Fruit fly (Drosophila melanogaster) whole organism, embryonic: Measurements from ENCODE around the gene GramD1B.
A peak's percentile ranks its signal among the peaks of the same experiment; 100 is the strongest.

Source experiments
- CG10543 ChIP-seq: fragments of 200-800 bp; sonication (Bioruptor generic); optimal IDR thresholded peaks from 3 replicates; lab custom pipeline; 2017; ENCODE audit warnings: missing biosample characterization, mild to moderate bottlenecking, missing genetic modification characterization, moderate library complexity
- CG11456 ChIP-seq: fragments of 200-800 bp; sonication (Bioruptor generic); IDR thresholded peaks from 3 replicates; pipeline ENCODE4 v1.3.6; 2022; ENCODE audit warnings: missing biosample characterization, missing genetic modification characterization
- CG12071 ChIP-seq: fragments of 200-800 bp; sonication (Bioruptor generic); optimal IDR thresholded peaks from 3 replicates; lab custom pipeline; 2018; ENCODE audit warnings: missing biosample characterization, mild to moderate bottlenecking, missing genetic modification characterization
- CG12769 ChIP-seq: fragments of 200-800 bp; sonication (Bioruptor generic); optimal IDR thresholded peaks from 2 replicates; lab custom pipeline; 2019; ENCODE audit warnings: missing biosample characterization, mild to moderate bottlenecking, missing genetic modification characterization, moderate library complexity
- CG14860 ChIP-seq: fragments of 200-800 bp; sonication (Bioruptor generic); IDR thresholded peaks from 3 replicates; pipeline ENCODE4 v1.3.6; 2022; ENCODE audit warnings: missing biosample characterization, missing genetic modification characterization; ENCODE audit not compliant: partially characterized antibody
- CG17361 ChIP-seq: fragments of 200-800 bp; sonication (Bioruptor generic); IDR thresholded peaks from 3 replicates; pipeline ENCODE4 v1.3.6; 2022; ENCODE audit warnings: missing biosample characterization, missing genetic modification characterization
- CG18476 ChIP-seq: fragments of 200-800 bp; sonication (Bioruptor generic); optimal IDR thresholded peaks from 2 replicates; lab custom pipeline; 2016; ENCODE audit warnings: missing biosample characterization, mild to moderate bottlenecking, missing genetic modification characterization
- CG18599 ChIP-seq: fragments of 200-800 bp; sonication (Bioruptor generic); optimal IDR thresholded peaks from 3 replicates; lab custom pipeline; 2017; ENCODE audit warnings: missing biosample characterization, missing genetic modification characterization, mild to moderate bottlenecking, moderate library complexity, missing genetic modification reagents
- CG32532 ChIP-seq: fragments of 200-800 bp; sonication (Bioruptor generic); IDR thresholded peaks from 2 replicates; pipeline ENCODE4 v1.3.6; 2022; ENCODE audit warnings: missing biosample characterization, missing genetic modification characterization
- CG3726 ChIP-seq: fragments of 200-800 bp; sonication (Bioruptor generic); IDR thresholded peaks from 3 replicates; pipeline ENCODE4, ENCODE4 v1.3.6; 2022; ENCODE audit warnings: missing biosample characterization, missing genetic modification characterization
- CG4854 ChIP-seq: fragments of 200-800 bp; sonication (Bioruptor generic); optimal IDR thresholded peaks from 2 replicates; lab custom pipeline; 2016; ENCODE audit warnings: missing biosample characterization, missing genetic modification characterization, inconsistent platforms
- CG6689 ChIP-seq: fragments of 200-800 bp; sonication (Bioruptor generic); IDR thresholded peaks from 2 replicates; pipeline ENCODE4 v1.3.6; 2022; ENCODE audit warnings: missing biosample characterization, missing genetic modification characterization
- CG7372 ChIP-seq: fragments of 200-800 bp; sonication (Bioruptor generic); IDR thresholded peaks from 2 replicates; pipeline ENCODE4 v1.3.6; 2022; ENCODE audit warnings: missing biosample characterization, missing genetic modification characterization
- CG7987 ChIP-seq: fragments of 200-800 bp; sonication (Bioruptor generic); optimal IDR thresholded peaks from 2 replicates; lab custom pipeline; 2018; ENCODE audit warnings: missing biosample characterization, mild to moderate bottlenecking, missing genetic modification characterization, moderate library complexity
- CG8388 ChIP-seq: fragments of 200-800 bp; sonication (Bioruptor generic); optimal IDR thresholded peaks from 2 replicates; lab custom pipeline; 2019; ENCODE audit warnings: missing biosample characterization, mild to moderate bottlenecking, missing genetic modification characterization, moderate library complexity
- CTCF ChIP-seq: fragments of 200-800 bp; sonication (Bioruptor generic); optimal IDR thresholded peaks from 2 replicates; lab custom pipeline; 2017; ENCODE audit warnings: missing biosample characterization, mild to moderate bottlenecking, missing genetic modification characterization, moderate library complexity
- CrebB ChIP-seq: fragments of 200-800 bp; sonication (Bioruptor generic); optimal IDR thresholded peaks from 3 replicates; lab custom pipeline; 2018; ENCODE audit warnings: missing biosample characterization, mild to moderate bottlenecking, missing genetic modification characterization
- Dbx ChIP-seq: fragments of 200-800 bp; sonication (Bioruptor generic); IDR thresholded peaks from 3 replicates; pipeline ENCODE4 v1.3.6; 2022; ENCODE audit warnings: missing biosample characterization, missing genetic modification characterization
- Dek ChIP-seq: fragments of 200-800 bp; sonication (Bioruptor generic); optimal IDR thresholded peaks from 3 replicates; lab custom pipeline; 2019; ENCODE audit warnings: missing biosample characterization, mild to moderate bottlenecking, missing genetic modification characterization, moderate library complexity
- Doc3 ChIP-seq: fragments of 200-800 bp; sonication (Bioruptor generic); IDR thresholded peaks from 3 replicates; pipeline ENCODE4 v1.3.6; 2022; ENCODE audit warnings: missing biosample characterization, missing genetic modification characterization; ENCODE audit not compliant: partially characterized antibody
- Ets65A ChIP-seq: fragments of 200-800 bp; sonication (Bioruptor generic); peaks from one replicate; lab custom pipeline; 2016; ENCODE audit warnings: missing biosample characterization, missing genetic modification characterization
- GATAe ChIP-seq: fragments of 200-800 bp; sonication (Bioruptor generic); conservative IDR thresholded peaks from 2 replicates; pipeline ENCODE4 v1.3.6; 2022; ENCODE audit warnings: missing biosample characterization, missing genetic modification characterization
- Mrtf ChIP-seq: fragments of 200-800 bp; sonication (Bioruptor generic); IDR thresholded peaks from 3 replicates; pipeline ENCODE4 v1.3.6; 2022; ENCODE audit warnings: missing biosample characterization, missing genetic modification characterization
- PHDP ChIP-seq: fragments of 200-800 bp; sonication (Bioruptor generic); optimal IDR thresholded peaks from 3 replicates; lab custom pipeline; 2018; ENCODE audit warnings: missing biosample characterization, mild to moderate bottlenecking, missing genetic modification characterization, moderate library complexity
- Ptx1 ChIP-seq: fragments of 200-800 bp; sonication (Bioruptor generic); IDR thresholded peaks from 2 replicates; pipeline ENCODE4 v1.3.6; 2022; ENCODE audit warnings: missing biosample characterization, missing genetic modification characterization
- ac ChIP-seq: fragments of 200-800 bp; sonication (Bioruptor generic); optimal IDR thresholded peaks from 3 replicates; lab custom pipeline; 2017; ENCODE audit warnings: missing biosample characterization, mild to moderate bottlenecking, missing genetic modification characterization
- cad ChIP-seq: fragments of >200 bp; optimal IDR thresholded peaks from 2 replicates; lab custom pipeline; 2017; ENCODE audit warnings: missing biosample characterization, missing genetic modification characterization
- chinmo ChIP-seq: fragments of 200-800 bp; sonication (Bioruptor generic); IDR thresholded peaks from 4 replicates; pipeline ENCODE4 v1.3.6; 2022; ENCODE audit warnings: missing biosample characterization, missing genetic modification characterization; ENCODE audit not compliant: partially characterized antibody
- chn ChIP-seq: fragments of 200-800 bp; sonication (Bioruptor generic); optimal IDR thresholded peaks from 2 replicates; lab custom pipeline; 2016; ENCODE audit warnings: missing biosample characterization, missing genetic modification characterization
- ci ChIP-seq: fragments of 200-800 bp; sonication (Bioruptor generic); IDR thresholded peaks from 3 replicates; pipeline ENCODE4 v1.3.6; 2022; ENCODE audit warnings: missing biosample characterization, missing genetic modification characterization
- crol ChIP-seq: fragments of 200-800 bp; sonication (Bioruptor generic); IDR thresholded peaks from 2 replicates; pipeline ENCODE4 v1.3.6; 2022; ENCODE audit warnings: missing biosample characterization, missing genetic modification characterization
- danr ChIP-seq: fragments of 200-800 bp; sonication (Bioruptor generic); IDR thresholded peaks from 2 replicates; pipeline ENCODE4 v1.3.6; 2022; ENCODE audit warnings: missing biosample characterization, missing genetic modification characterization
- fd96Cb ChIP-seq: fragments of 200-800 bp; sonication (Bioruptor generic); optimal IDR thresholded peaks from 2 replicates; lab custom pipeline; 2018; ENCODE audit warnings: missing biosample characterization, mild to moderate bottlenecking, missing genetic modification characterization, moderate library complexity
- gro ChIP-seq: fragments of 200-800 bp; sonication (Bioruptor generic); optimal IDR thresholded peaks from 2 replicates; lab custom pipeline; 2016; ENCODE audit warnings: missing biosample characterization, missing genetic modification characterization
- gt ChIP-seq: fragments of 200-800 bp; sonication (Bioruptor generic); IDR thresholded peaks from 2 replicates; pipeline ENCODE4 v1.3.6; 2022; ENCODE audit warnings: missing biosample characterization, missing genetic modification characterization
- h ChIP-seq: fragments of >200 bp; optimal IDR thresholded peaks from 2 replicates; lab custom pipeline; 2017
- hkb ChIP-seq, 2 experiments: fragments of 200-800 bp in 1 of 2; fragments of >200 bp in 1 of 2; sonication (Bioruptor generic) in 1 of 2; IDR thresholded peaks in 1 of 2; optimal IDR thresholded peaks in 1 of 2; 2 replicates each; pipeline versions ENCODE4 v1.3.6 to Lab custom; 2017 to 2022; ENCODE audit warnings: missing biosample characterization in 1 of 2, missing genetic modification characterization in 1 of 2
- klu ChIP-seq: fragments of 200-800 bp; sonication (Bioruptor generic); IDR thresholded peaks from 2 replicates; pipeline ENCODE4 v1.3.6; 2022; ENCODE audit warnings: missing biosample characterization, missing genetic modification characterization
- lilli ChIP-seq: fragments of 200-800 bp; sonication (Bioruptor generic); optimal IDR thresholded peaks from 3 replicates; lab custom pipeline; 2016; ENCODE audit warnings: missing biosample characterization, missing genetic modification characterization
- mirr ChIP-seq: fragments of 200-800 bp; sonication (Bioruptor generic); optimal IDR thresholded peaks from 3 replicates; lab custom pipeline; 2018; ENCODE audit warnings: missing biosample characterization, mild to moderate bottlenecking, missing genetic modification characterization
- sens ChIP-seq: fragments of 200-800 bp; sonication (Bioruptor generic); peaks from one replicate; lab custom pipeline; 2016; ENCODE audit warnings: missing biosample characterization, missing genetic modification characterization
- slbo ChIP-seq: fragments of 200-800 bp; sonication (Bioruptor generic); IDR thresholded peaks from 2 replicates; pipeline ENCODE4 v1.3.6; 2022; ENCODE audit warnings: missing biosample characterization, missing genetic modification characterization
- so ChIP-seq: fragments of 200-800 bp; sonication (Bioruptor generic); IDR thresholded peaks from 3 replicates; pipeline ENCODE4 v1.3.6; 2022; ENCODE audit warnings: missing biosample characterization, missing genetic modification characterization
- zen ChIP-seq: fragments of 200-800 bp; sonication (Bioruptor generic); optimal IDR thresholded peaks from 3 replicates; lab custom pipeline; 2018; ENCODE audit warnings: missing biosample characterization, mild to moderate bottlenecking, missing genetic modification characterization, moderate library complexity

The GramD1B gene

DNA sequence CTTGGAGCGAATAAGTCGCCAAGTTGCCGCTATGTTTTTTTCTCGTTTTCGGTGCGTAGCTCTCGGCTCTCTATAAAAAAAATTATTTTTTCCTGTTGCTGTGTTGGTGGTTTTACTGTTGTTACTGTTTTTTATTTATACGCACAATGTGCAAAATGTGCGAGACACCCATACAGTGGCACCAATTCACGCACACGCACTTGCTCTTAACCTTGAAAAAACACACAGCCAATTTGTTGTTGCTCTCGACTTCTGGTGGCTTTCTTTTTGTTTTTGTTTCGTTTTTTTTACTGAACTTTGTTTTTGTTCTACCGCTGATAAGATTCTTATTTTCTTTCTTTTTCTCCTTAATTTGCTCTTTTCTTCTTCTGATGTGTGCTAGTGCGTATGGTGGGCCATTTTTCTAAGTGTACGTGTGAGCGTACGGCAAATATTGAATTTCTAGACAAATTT lies 17.0 kb downstream of the GramD1B start (continued):
- no peak for TF ChIP-seq danr
- no peak for TF ChIP-seq CG3726
- peak; percentile 33 for TF ChIP-seq Dek (tag; lab: Kevin White, UChicago)
- peak; percentile 60 for TF ChIP-seq sens
- TF ChIP-seq chn (GFP tag; lab: Kevin White, UChicago): no peak
- peak; percentile 52 for TF ChIP-seq CG10543 (GFP tag; lab: Kevin White, UChicago)
- no peak for TF ChIP-seq CrebB (tag; lab: Kevin White, UChicago)
- no peak for TF ChIP-seq CG12769 (tag; lab: Kevin White, UChicago)
- no peak for TF ChIP-seq zen (tag; lab: Kevin White, UChicago)
- no peak for TF ChIP-seq CG7987 (GFP tag; lab: Kevin White, UChicago)
- TF ChIP-seq CG12071 (GFP tag; lab: Kevin White, UChicago): no peak
- no peak for TF ChIP-seq CG18476 (GFP tag; lab: Kevin White, UChicago)
- TF ChIP-seq gt: no peak
- TF ChIP-seq Doc3 (GFP tag; lab: Robert Waterston, UW): no peak
- TF ChIP-seq gro (GFP tag; lab: Kevin White, UChicago): peak; percentile 33
- no peak for TF ChIP-seq CG8388 (GFP tag; lab: Kevin White, UChicago)
- no peak for TF ChIP-seq cad (GFP tag; lab: Kevin White, UChicago)
- no peak for TF ChIP-seq ac (GFP tag; lab: Kevin White, UChicago)
- TF ChIP-seq fd96Cb: no peak
- TF ChIP-seq PHDP (tag; lab: Kevin White, UChicago): no peak

DNA sequence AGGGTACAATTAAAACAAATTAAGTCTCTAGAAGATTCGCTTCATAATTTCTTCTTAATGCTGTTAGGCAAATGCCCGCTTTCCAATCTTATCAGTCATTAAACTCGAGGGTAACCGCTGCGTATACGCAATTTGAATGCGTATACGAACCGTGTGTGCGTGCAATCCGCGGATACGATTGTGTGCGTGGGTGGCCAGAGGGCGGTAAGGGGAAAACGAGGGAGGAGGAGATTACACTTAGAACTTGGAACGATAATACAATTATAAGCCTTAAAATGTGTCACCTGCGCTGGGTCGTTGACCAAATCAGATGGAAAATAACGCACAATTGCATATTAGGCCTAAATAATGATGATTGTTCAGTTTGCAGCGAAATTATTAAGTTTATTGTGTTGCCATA lies 17.4 kb downstream of the GramD1B start:
- TF ChIP-seq crol (GFP tag; lab: Robert Waterston, UW) (peak; percentile 74), Mrtf (GFP tag; lab: Robert Waterston, UW) (no peak), GATAe (peak; percentile 54; the same call in 1 of the 2 replicates), Ets65A (GFP tag; lab: Kevin White, UChicago) (peak; percentile 92), hkb (optimal IDR thresholded peaks at IDR 0.05; lab: Kevin White, UChicago) (no peak), hkb (GFP tag; IDR thresholded peaks at IDR 0.05; lab: Robert Waterston, UW) (0 out of 2 replicates have a peak, but pooled peaks have one; percentile 11), CG4854 (no peak), CG6689 (GFP tag; lab: Robert Waterston, UW) (0 out of 2 replicates have a peak, but pooled peaks have one; percentile 3), klu (peak; percentile 28; the same call in 1 of the 2 replicates), CG12769 (tag; lab: Kevin White, UChicago) (peak; percentile 29), CG32532 (GFP tag; lab: Robert Waterston, UW) (peak; percentile 38; the same call in 1 of the 2 replicates), h (no peak), slbo (GFP tag; lab: Robert Waterston, UW) (peak; percentile 28; the same call in 1 of the 2 replicates), CG11456 (no peak), mirr (GFP tag; lab: Kevin White, UChicago) (peak; percentile 11), CG17361 (GFP tag; lab: Robert Waterston, UW) (no peak), ci (GFP tag; lab: Robert Waterston, UW) (peak; percentile 28; the same call in 1 of the 3 replicates), CTCF (no peak), Dbx (GFP tag; lab: Robert Waterston, UW) (0 out of 3 replicates have a peak, but pooled peaks have one; percentile 13), CG7372 (GFP tag; lab: Robert Waterston, UW) (peak; percentile 88), chinmo (GFP tag; lab: Robert Waterston, UW) (0 out of 4 replicates have a peak, but pooled peaks have one; percentile 49), Ptx1 (0 out of 2 replicates have a peak, but pooled peaks have one; percentile 5), CG18599 (GFP tag; lab: Kevin White, UChicago) (no peak), CG14860 (GFP tag; lab: Robert Waterston, UW) (no peak), lilli (GFP tag; lab: Kevin White, UChicago) (no peak), so (GFP tag; lab: Robert Waterston, UW) (no peak)
- TF ChIP-seq, all 482 proteins: peak for 15
